Fruit fly (Drosophila melanogaster): ENCODE data around the gene RpS14b.

Gene RpS14b

DNA sequence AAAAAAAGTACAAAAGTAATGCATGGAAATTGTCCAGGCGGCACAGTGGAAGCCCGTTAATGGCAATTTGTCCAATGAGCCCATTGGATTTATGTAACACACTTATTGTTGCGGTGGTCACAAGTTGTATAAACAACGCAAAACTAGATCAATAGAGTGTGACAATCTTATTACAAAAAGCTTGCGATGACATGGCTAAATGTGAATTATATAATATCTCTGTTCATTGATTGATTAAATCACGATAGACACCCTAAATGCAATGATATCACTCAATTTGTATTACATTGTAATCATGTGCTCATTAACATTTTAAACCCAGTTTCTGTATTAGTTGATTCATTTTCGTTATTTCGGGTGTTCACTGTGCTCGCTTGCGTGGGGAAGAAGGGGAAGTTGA lies 43.3 kb downstream of the RpS14b start (continued):
- TF ChIP-seq CG15269 (tag; optimal IDR thresholded peaks at IDR 0.05) (no peak), CG4707 (GFP tag; optimal IDR thresholded peaks at IDR 0.05) (no peak), Oaz (GFP tag; IDR thresholded peaks at IDR 0.05) (no peak), ken (GFP tag; IDR thresholded peaks at IDR 0.05) (no peak), pan (optimal IDR thresholded peaks at IDR 0.05) (no peak), pan (GFP tag; optimal IDR thresholded peaks at IDR 0.05 in 1 of 2, IDR thresholded peaks at IDR 0.05 in 1 of 2) (no peak), rib (GFP tag; IDR thresholded peaks at IDR 0.05) (no peak), H15 (GFP tag; IDR thresholded peaks at IDR 0.05) (no peak), mirr (GFP tag; optimal IDR thresholded peaks at IDR 0.05) (no peak), cwo (GFP tag; optimal IDR thresholded peaks at IDR 0.05) (no peak), eyg (GFP tag; optimal IDR thresholded peaks at IDR 0.05) (no peak), insv (GFP tag; optimal IDR thresholded peaks at IDR 0.05) (no peak), peb (GFP tag; IDR thresholded peaks at IDR 0.05) (no peak), Aef1 (GFP tag; IDR thresholded peaks at IDR 0.05) (no peak), Hmx (GFP tag; optimal IDR thresholded peaks at IDR 0.05) (no peak), Bdp1 (GFP tag; optimal IDR thresholded peaks at IDR 0.05) (no peak), Ets65A (GFP tag) (no peak), E2f2 (GFP tag; IDR thresholded peaks at IDR 0.05) (no peak), E2f1 (GFP tag; IDR thresholded peaks at IDR 0.05) (no peak), CG3407 (GFP tag; optimal IDR thresholded peaks at IDR 0.05) (peak; percentile 24), CG18619 (GFP tag; optimal IDR thresholded peaks at IDR 0.05) (no peak), ftz-f1 (GFP tag; optimal IDR thresholded peaks at IDR 0.05) (no peak), tgo (GFP tag; IDR thresholded peaks at IDR 0.05) (no peak), disco-r (GFP tag; optimal IDR thresholded peaks at IDR 0.05) (no peak), BtbVII (GFP tag; optimal IDR thresholded peaks at IDR 0.05) (no peak), CG31365 (tag; optimal IDR thresholded peaks at IDR 0.05) (no peak), bigmax (GFP tag; optimal IDR thresholded peaks at IDR 0.05) (no peak), CG6791 (GFP tag; IDR thresholded peaks at IDR 0.05; ENCODE audit: partially characterized antibody) (no peak), NC2β (GFP tag; optimal IDR thresholded peaks at IDR 0.05) (no peak), da (GFP tag; optimal IDR thresholded peaks at IDR 0.05) (no peak), jigr1 (GFP tag; IDR thresholded peaks at IDR 0.05) (no peak), fd64A (GFP tag; optimal IDR thresholded peaks at IDR 0.05) (no peak), ato (GFP tag; IDR thresholded peaks at IDR 0.05; ENCODE audit: partially characterized antibody) (no peak), Usf (GFP tag; optimal IDR thresholded peaks at IDR 0.05) (no peak), slbo (GFP tag; IDR thresholded peaks at IDR 0.05) (no peak), CG17359 (tag; optimal IDR thresholded peaks at IDR 0.05) (peak; percentile 40), Rfx (GFP tag; IDR thresholded peaks at IDR 0.05) (no peak), bsh (GFP tag; optimal IDR thresholded peaks at IDR 0.05) (peak in 1 of 2 experiments; percentile 34), CG32772 (GFP tag; IDR thresholded peaks at IDR 0.05) (no peak), chn (GFP tag; optimal IDR thresholded peaks at IDR 0.05) (no peak), Mad (GFP tag; optimal IDR thresholded peaks at IDR 0.05) (no peak), mld (GFP tag; IDR thresholded peaks at IDR 0.05; ENCODE audit: partially characterized antibody) (no peak), GATAe (GFP tag; conservative IDR thresholded peaks at IDR 0.05) (no peak), unc-4 (GFP tag; IDR thresholded peaks at IDR 0.05; ENCODE audit: partially characterized antibody) (no peak), Neu2 (GFP tag; optimal IDR thresholded peaks at IDR 0.05; ENCODE audit: borderline replicate concordance) (no peak), pros (GFP tag; optimal IDR thresholded peaks at IDR 0.05) (no peak), CG14860 (GFP tag; IDR thresholded peaks at IDR 0.05; ENCODE audit: partially characterized antibody) (no peak), az2 (GFP tag; optimal IDR thresholded peaks at IDR 0.05) (peak; percentile 8), sc (optimal IDR thresholded peaks at IDR 0.05) (no peak), sc (GFP tag; optimal IDR thresholded peaks at IDR 0.05) (peak; percentile 12), tap (tag; optimal IDR thresholded peaks at IDR 0.05) (no peak), CG16863 (GFP tag; optimal IDR thresholded peaks at IDR 0.05) (no peak), CG3847 (GFP tag; IDR thresholded peaks at IDR 0.05) (no peak)
